Worm (Caenorhabditis elegans): ENCODE data around the gene F56B3.6.
A peak's percentile ranks its signal among the peaks of the same experiment; 100 is the strongest.

The F56B3.6 gene

DNA sequence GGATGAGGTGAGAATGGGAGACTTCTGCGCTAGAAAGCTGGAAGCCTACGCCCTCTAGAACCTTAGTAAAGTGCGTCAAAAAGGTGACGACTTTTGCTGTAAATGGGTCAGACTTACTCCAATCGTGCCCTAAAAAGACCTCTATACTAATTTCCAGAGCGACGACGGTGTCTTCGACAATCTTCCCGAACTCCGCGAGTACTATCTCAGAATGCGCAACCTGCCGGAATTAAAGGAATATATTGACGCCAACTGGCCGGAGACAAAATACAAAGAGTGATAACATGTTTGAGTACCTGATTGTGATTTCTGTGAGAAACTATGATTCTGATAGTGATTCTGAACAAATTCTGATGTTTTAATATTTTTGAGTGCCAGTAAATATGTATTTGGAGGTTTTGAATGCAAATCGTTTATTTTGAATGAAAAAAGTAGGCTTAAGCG, 25.8 kb upstream of the F56B3.6 start:
- no peak for TF ChIP-seq skn-1 (tag; optimal IDR thresholded peaks at IDR 0.05)
- TF ChIP-seq C34B4.2 (tag; optimal IDR thresholded peaks at IDR 0.05), result no peak
- TF ChIP-seq ceh-88 (GFP tag; IDR thresholded peaks at IDR 0.05), result no peak
- TF ChIP-seq lin-14 (GFP tag; optimal IDR thresholded peaks at IDR 0.05), result no peak
- TF ChIP-seq nhr-19 (GFP tag; conservative IDR thresholded peaks at IDR 0.05), result peak; percentile 35; the same call in 1 of the 2 replicates
- TF ChIP-seq grh-1 (GFP tag; IDR thresholded peaks at IDR 0.05), result peak; percentile 53; the same call in 1 of the 2 replicates
- TF ChIP-seq C04F5.9 (tag; optimal IDR thresholded peaks at IDR 0.05), result no peak
- peak; percentile 13 for TF ChIP-seq fos-1 (tag; optimal IDR thresholded peaks at IDR 0.05)
- TF ChIP-seq lin-15B (tag; optimal IDR thresholded peaks at IDR 0.05), result no peak
- no peak for TF ChIP-seq ceh-90 (tag; optimal IDR thresholded peaks at IDR 0.05)
- TF ChIP-seq pax-3 (tag; optimal IDR thresholded peaks at IDR 0.05), result no peak
- TF ChIP-seq unc-30 (tag; optimal IDR thresholded peaks at IDR 0.05), result no peak
- no peak for TF ChIP-seq ceh-63 (GFP tag; optimal IDR thresholded peaks at IDR 0.05)
- TF ChIP-seq hlh-17 (GFP tag; optimal IDR thresholded peaks at IDR 0.05; ENCODE audit: borderline replicate concordance), result no peak
- no peak for TF ChIP-seq efl-3 (GFP tag; optimal IDR thresholded peaks at IDR 0.05)
- peak; percentile 88 for TF ChIP-seq nhr-85 (tag)
- no peak for TF ChIP-seq hlh-4 (tag; optimal IDR thresholded peaks at IDR 0.05)
- no peak for TF ChIP-seq fkh-10 (GFP tag; optimal IDR thresholded peaks at IDR 0.05)
- TF ChIP-seq sptf-1 (tag; optimal IDR thresholded peaks at IDR 0.05), result no peak
- TF ChIP-seq lin-39 (tag; optimal IDR thresholded peaks at IDR 0.05), result no peak
- peak; percentile 28 for TF ChIP-seq xbp-1 (tag; optimal IDR thresholded peaks at IDR 0.05)
- no peak for TF ChIP-seq sox-4 (tag; optimal IDR thresholded peaks at IDR 0.05)
- TF ChIP-seq rnt-1 (tag; optimal IDR thresholded peaks at IDR 0.05), result peak; percentile 5
- no peak for TF ChIP-seq dsc-1 (tag; optimal IDR thresholded peaks at IDR 0.05)
- peak; percentile 36 for TF ChIP-seq nhr-90 (tag; optimal IDR thresholded peaks at IDR 0.05; ENCODE audit: poor library complexity)
- TF ChIP-seq zip-4 (GFP tag; optimal IDR thresholded peaks at IDR 0.05), result no peak
- no peak for TF ChIP-seq vab-15 (tag; optimal IDR thresholded peaks at IDR 0.05)
- TF ChIP-seq pag-3 (tag; optimal IDR thresholded peaks at IDR 0.05; ENCODE audit: borderline replicate concordance, insufficient read depth), result no peak
- no peak for TF ChIP-seq elt-2 (tag; optimal IDR thresholded peaks at IDR 0.05)
- TF ChIP-seq blmp-1 (tag; optimal IDR thresholded peaks at IDR 0.05), result no peak
- no peak for TF ChIP-seq zag-1 (tag; optimal IDR thresholded peaks at IDR 0.05)
- peak; percentile 36 for TF ChIP-seq snu-23 (GFP tag; optimal IDR thresholded peaks at IDR 0.05)
- no peak for TF ChIP-seq dpl-1 (GFP tag; optimal IDR thresholded peaks at IDR 0.05)
- no peak for TF ChIP-seq lin-35 (GFP tag; optimal IDR thresholded peaks at IDR 0.05)
- TF ChIP-seq nhr-84 (tag; optimal IDR thresholded peaks at IDR 0.05), result no peak
- TF ChIP-seq nhr-12 (tag; optimal IDR thresholded peaks at IDR 0.05), result no peak
- TF ChIP-seq ceh-82 (tag; optimal IDR thresholded peaks at IDR 0.05), result no peak
- peak; percentile 11 to 32 for TF ChIP-seq efl-1 (optimal IDR thresholded peaks at IDR 0.05)
- no peak for TF ChIP-seq efl-1 (GFP tag; optimal IDR thresholded peaks at IDR 0.05 in 1 of 2)
- TF ChIP-seq jun-1 (tag; optimal IDR thresholded peaks at IDR 0.05), result no peak
- no peak for TF ChIP-seq fkh-8 (tag; optimal IDR thresholded peaks at IDR 0.05)
- TF ChIP-seq elt-3 (tag; optimal IDR thresholded peaks at IDR 0.05), result peak in 2 of 6 experiments; percentile 28 to 31
- TF ChIP-seq aha-1 (tag; optimal IDR thresholded peaks at IDR 0.05), result no peak
- TF ChIP-seq mef-2 (tag; optimal IDR thresholded peaks at IDR 0.05), result no peak
- no peak for TF ChIP-seq egl-27 (tag; optimal IDR thresholded peaks at IDR 0.05)
- peak; percentile 14 for TF ChIP-seq C16A3.4 (tag; optimal IDR thresholded peaks at IDR 0.05)
- no peak for TF ChIP-seq tbx-2 (tag; optimal IDR thresholded peaks at IDR 0.05)
- peak; percentile 23 to 31 for TF ChIP-seq lsy-2 (tag; optimal IDR thresholded peaks at IDR 0.05)
- peak; percentile 63 for TF ChIP-seq aly-2 (tag; optimal IDR thresholded peaks at IDR 0.05)
- no peak for TF ChIP-seq lir-3 (tag; optimal IDR thresholded peaks at IDR 0.05; ENCODE audit: poor library complexity)
- no peak for TF ChIP-seq nhr-11 (tag; optimal IDR thresholded peaks at IDR 0.05)
- no peak for TF ChIP-seq unc-86 (tag; optimal IDR thresholded peaks at IDR 0.05)
- no peak for TF ChIP-seq ztf-4 (tag; optimal IDR thresholded peaks at IDR 0.05)

Measured in whole organism, L1 larva.